Fruit fly (Drosophila melanogaster): ENCODE measurements around the gene CG6153.

- TF ChIP-seq Hr83 (GFP tag; optimal IDR thresholded peaks at IDR 0.05; ENCODE audit: poor library complexity, severe bottlenecking) (no peak), Vsx2 (GFP tag; optimal IDR thresholded peaks at IDR 0.05; ENCODE audit: partially characterized antibody) (no peak), h (GFP tag; optimal IDR thresholded peaks at IDR 0.05) (no peak), N (GFP tag; optimal IDR thresholded peaks at IDR 0.05) (no peak), CG32264 (GFP tag; optimal IDR thresholded peaks at IDR 0.05) (no peak), ey (GFP tag; optimal IDR thresholded peaks at IDR 0.05) (no peak), Myc (optimal IDR thresholded peaks at IDR 0.05) (no peak), CG9705 (GFP tag; optimal IDR thresholded peaks at IDR 0.05) (no peak), OdsH (GFP tag; optimal IDR thresholded peaks at IDR 0.05) (no peak), Mio (GFP tag; optimal IDR thresholded peaks at IDR 0.05) (no peak), psq (GFP tag; optimal IDR thresholded peaks at IDR 0.05) (peak; percentile 12), Jra (GFP tag; optimal IDR thresholded peaks at IDR 0.05) (no peak)
Measured at dm6 chr2L:12700381-12700963, 7.7 kb downstream of the CG6153 start, which contains the start of gene CG17036.
